Fruit fly (Drosophila melanogaster): Measurements from ENCODE around the gene Caf1-180.

The Caf1-180 gene

dm6 chrX:8627171-8627570 lies 21.1 kb upstream of the Caf1-180 start (continued):
- TF ChIP-seq hbn (GFP tag; IDR thresholded peaks at IDR 0.05; ENCODE audit: partially characterized antibody) = no peak
- TF ChIP-seq CG17186 (GFP tag; optimal IDR thresholded peaks at IDR 0.05) = peak; percentile 53
- TF ChIP-seq Hmr (GFP tag; optimal IDR thresholded peaks at IDR 0.05) = no peak
- TF ChIP-seq kni (GFP tag; optimal IDR thresholded peaks at IDR 0.05) = peak; percentile 2
- TF ChIP-seq Ets97D (GFP tag; optimal IDR thresholded peaks at IDR 0.05) = peak; percentile 22
- TF ChIP-seq CG7987 (GFP tag; optimal IDR thresholded peaks at IDR 0.05) = no peak
- no peak for TF ChIP-seq Opbp (GFP tag; IDR thresholded peaks at IDR 0.05; ENCODE audit: partially characterized antibody)
- no peak for TF ChIP-seq CG13287 (GFP tag; IDR thresholded peaks at IDR 0.05; ENCODE audit: partially characterized antibody)
- peak; percentile 63 for TF ChIP-seq dati (GFP tag; IDR thresholded peaks at IDR 0.05)
- TF ChIP-seq CG10543 (GFP tag; optimal IDR thresholded peaks at IDR 0.05) = no peak
- peak; percentile 85 for TF ChIP-seq sisA (GFP tag; IDR thresholded peaks at IDR 0.05)
- no peak for TF ChIP-seq crp (GFP tag; optimal IDR thresholded peaks at IDR 0.05)
- TF ChIP-seq CG10979 (tag; optimal IDR thresholded peaks at IDR 0.05) = peak; percentile 88
- 0 out of 2 replicates have a peak, but pooled peaks have one; percentile 25 for TF ChIP-seq CG11247 (GFP tag; IDR thresholded peaks at IDR 0.05)
- TF ChIP-seq NfI (GFP tag; optimal IDR thresholded peaks at IDR 0.05) = peak; percentile 20
- TF ChIP-seq Bdp1 (GFP tag; optimal IDR thresholded peaks at IDR 0.05) = no peak
- TF ChIP-seq Jarid2 (GFP tag; optimal IDR thresholded peaks at IDR 0.05) = peak; percentile 34
- TF ChIP-seq luna (GFP tag; optimal IDR thresholded peaks at IDR 0.05) = no peak
- TF ChIP-seq unc-4 (GFP tag; IDR thresholded peaks at IDR 0.05; ENCODE audit: partially characterized antibody) = no peak
- TF ChIP-seq CG2712 (tag; optimal IDR thresholded peaks at IDR 0.05) = peak; percentile 88
- no peak for TF ChIP-seq CG13296 (GFP tag; optimal IDR thresholded peaks at IDR 0.05)
- TF ChIP-seq sna (GFP tag; IDR thresholded peaks at IDR 0.05; ENCODE audit: partially characterized antibody) = no peak
- no peak for TF ChIP-seq CG10147 (GFP tag; optimal IDR thresholded peaks at IDR 0.05)
- TF ChIP-seq lab (GFP tag; optimal IDR thresholded peaks at IDR 0.05) = peak; percentile 30
- no peak for TF ChIP-seq cas (GFP tag; IDR thresholded peaks at IDR 0.05)
- TF ChIP-seq Optix (GFP tag; IDR thresholded peaks at IDR 0.05) = 0 out of 3 replicates have a peak, but pooled peaks have one; percentile 66
- peak; percentile 14 for TF ChIP-seq CG12659 (GFP tag; optimal IDR thresholded peaks at IDR 0.05)
- TF ChIP-seq Sry-δ (GFP tag; optimal IDR thresholded peaks at IDR 0.05) = peak; percentile 13
- TF ChIP-seq Deaf1 (tag; optimal IDR thresholded peaks at IDR 0.05) = peak; percentile 34
- TF ChIP-seq Eip74EF (GFP tag; optimal IDR thresholded peaks at IDR 0.05) = no peak
- no peak for TF ChIP-seq nom (GFP tag; optimal IDR thresholded peaks at IDR 0.05)
- no peak for TF ChIP-seq CG3995 (GFP tag; optimal IDR thresholded peaks at IDR 0.05)
- TF ChIP-seq CG7745 (tag; optimal IDR thresholded peaks at IDR 0.05) = no peak
- peak; percentile 70 for TF ChIP-seq fd64A (GFP tag; optimal IDR thresholded peaks at IDR 0.05)
- no peak for TF ChIP-seq CG1832 (GFP tag; optimal IDR thresholded peaks at IDR 0.05)
- peak; percentile 60 for TF ChIP-seq CG10209 (GFP tag; optimal IDR thresholded peaks at IDR 0.05)
- TF ChIP-seq CG5245 (GFP tag; optimal IDR thresholded peaks at IDR 0.05) = peak; percentile 24
- TF ChIP-seq D (optimal IDR thresholded peaks at IDR 0.05) = no peak
- peak; percentile 81 for TF ChIP-seq D (GFP tag; optimal IDR thresholded peaks at IDR 0.05)
- TF ChIP-seq cato (GFP tag; optimal IDR thresholded peaks at IDR 0.05; ENCODE audit: borderline replicate concordance) = peak; percentile 16
- TF ChIP-seq CG30403 (GFP tag; optimal IDR thresholded peaks at IDR 0.05) = peak; percentile 55
- no peak for TF ChIP-seq Sin3A (optimal IDR thresholded peaks at IDR 0.05)
- TF ChIP-seq pzg (GFP tag; optimal IDR thresholded peaks at IDR 0.05) = no peak
- TF ChIP-seq H15 (GFP tag; IDR thresholded peaks at IDR 0.05) = peak; percentile 61; the same call in 2 of the 3 replicates
- no peak for TF ChIP-seq CG10431 (GFP tag; optimal IDR thresholded peaks at IDR 0.05)
- TF ChIP-seq GATAe (GFP tag; conservative IDR thresholded peaks at IDR 0.05) = no peak
- TF ChIP-seq Vsx1 (GFP tag; optimal IDR thresholded peaks at IDR 0.05) = peak; percentile 46
- TF ChIP-seq mam (GFP tag; optimal IDR thresholded peaks at IDR 0.05) = peak; percentile 54
- TF ChIP-seq Ada2b (GFP tag; IDR thresholded peaks at IDR 0.05) = peak; percentile 43; the same call in 1 of the 2 replicates
- TF ChIP-seq Taf1 (GFP tag; IDR thresholded peaks at IDR 0.05) = no peak
